Fruit fly (Drosophila melanogaster) S2 (cell line): Measurements from ENCODE around the gene CG6878.

Experiments
- CG8478 ChIP-seq: fragments of >200 bp; optimal IDR thresholded peaks from 2 replicates; lab custom pipeline; 2018
- CTCF ChIP-seq, 2 experiments: fragments of >200 bp; optimal IDR thresholded peaks; 2 replicates each; lab custom pipeline; 2018

Gene CG6878

dm6 chr3L:15161549-15161948 lies at the start of gene CG6878:
CG6878 (plus strand) TSS chr3L:15161817.
- TF ChIP-seq CTCF (optimal IDR thresholded peaks at IDR 0.05; lab: Kevin White, UChicago) (peak; percentile 75 to 91), CG8478 (lab: Kevin White, UChicago) (no peak)

dm6 chr3L:15113257-15113656 lies 48.4 kb upstream of the CG6878 start, which contains the start of gene CG13458:
CG13458 (plus strand) TSS chr3L:15113557.
- no peak for TF ChIP-seq CG8478 (lab: Kevin White, UChicago)
- TF ChIP-seq CTCF (optimal IDR thresholded peaks at IDR 0.05; lab: Kevin White, UChicago) = no peak

- TF ChIP-seq CG8478 (lab: Kevin White, UChicago) (no peak), CTCF (optimal IDR thresholded peaks at IDR 0.05; lab: Kevin White, UChicago) (no peak)
These were observed 45.1 kb upstream of the CG6878 start, which contains the start of gene Cep135 for dm6 chr3L:15116536-15116935. Cep135 (plus strand) TSS chr3L:15116737.

dm6 chr3L:15121272-15121671 lies 40.3 kb upstream of the CG6878 start, which contains the start of gene CG32847:
CG32847 (plus strand) TSS chr3L:15121572.
- TF ChIP-seq CTCF (optimal IDR thresholded peaks at IDR 0.05; lab: Kevin White, UChicago) (no peak), CG8478 (lab: Kevin White, UChicago) (no peak)

dm6 chr3L:15123736-15124135 lies 37.9 kb upstream of the CG6878 start:
- TF ChIP-seq CTCF (optimal IDR thresholded peaks at IDR 0.05; lab: Kevin White, UChicago) (no peak), CG8478 (lab: Kevin White, UChicago) (no peak)

dm6 chr3L:15125077-15125652 lies 36.5 kb upstream of the CG6878 start, which contains the start of gene CG16959:
CG16959 (minus strand) TSS chr3L:15125321.
- TF ChIP-seq CTCF (optimal IDR thresholded peaks at IDR 0.05; lab: Kevin White, UChicago) = no peak
- TF ChIP-seq CG8478 (lab: Kevin White, UChicago) = no peak

dm6 chr3L:15125717-15126116 lies 35.9 kb upstream of the CG6878 start:
- no peak for TF ChIP-seq CTCF (optimal IDR thresholded peaks at IDR 0.05; lab: Kevin White, UChicago)
- no peak for TF ChIP-seq CG8478 (lab: Kevin White, UChicago)

dm6 chr3L:15131278-15131677 lies 30.3 kb upstream of the CG6878 start, which contains the start of gene CG13457:
CG13457 (minus strand) TSS chr3L:15131378.
- no peak for TF ChIP-seq CG8478 (lab: Kevin White, UChicago)
- no peak for TF ChIP-seq CTCF (optimal IDR thresholded peaks at IDR 0.05; lab: Kevin White, UChicago)

dm6 chr3L:15136659-15137572 lies 24.7 kb upstream of the CG6878 start, which contains the start of gene CG12316:
CG12316 (minus strand) TSS chr3L:15136934.
- no peak for TF ChIP-seq CTCF (optimal IDR thresholded peaks at IDR 0.05; lab: Kevin White, UChicago)
- no peak for TF ChIP-seq CG8478 (lab: Kevin White, UChicago)

- TF ChIP-seq CG8478 (lab: Kevin White, UChicago) (no peak), CTCF (optimal IDR thresholded peaks at IDR 0.05; lab: Kevin White, UChicago) (no peak)
These were observed 23.8 kb upstream of the CG6878 start for dm6 chr3L:15137790-15138189.

dm6 chr3L:15140268-15140957 lies 21.2 kb upstream of the CG6878 start:
- TF ChIP-seq CTCF (optimal IDR thresholded peaks at IDR 0.05; lab: Kevin White, UChicago) = no peak
- TF ChIP-seq CG8478 (lab: Kevin White, UChicago) = no peak

- TF ChIP-seq CG8478 (lab: Kevin White, UChicago) (no peak), CTCF (optimal IDR thresholded peaks at IDR 0.05; lab: Kevin White, UChicago) (no peak)
These were observed 20.3 kb upstream of the CG6878 start for dm6 chr3L:15141118-15142003.
